Fruit fly (Drosophila melanogaster) whole organism, embryonic: Measurements from ENCODE around the gene spn-B.

Source experiments
- Bdp1 ChIP-seq: fragments of 200-800 bp; sonication (Bioruptor generic); optimal IDR thresholded peaks from 3 replicates; lab custom pipeline; 2016; ENCODE audit warnings: missing biosample characterization, missing genetic modification characterization
- CG10366 ChIP-seq: fragments of 200-800 bp; sonication (Bioruptor generic); IDR thresholded peaks from 2 replicates; pipeline ENCODE4 v1.3.6; 2022; ENCODE audit warnings: missing biosample characterization, missing genetic modification characterization
- CG10462 ChIP-seq: fragments of 200-800 bp; sonication (Bioruptor generic); optimal IDR thresholded peaks from 2 replicates; lab custom pipeline; 2016; ENCODE audit warnings: missing biosample characterization, missing genetic modification characterization
- CG12659 ChIP-seq: fragments of 200-800 bp; sonication (Bioruptor generic); optimal IDR thresholded peaks from 3 replicates; lab custom pipeline; 2017; ENCODE audit warnings: mild to moderate bottlenecking, missing biosample characterization, missing genetic modification reagents, missing genetic modification characterization
- CG13296 ChIP-seq: fragments of 200-800 bp; sonication (Bioruptor generic); optimal IDR thresholded peaks from 3 replicates; lab custom pipeline; 2018; ENCODE audit warnings: missing biosample characterization, mild to moderate bottlenecking, missing genetic modification characterization
- CG13624 ChIP-seq: fragments of 200-800 bp; sonication (Bioruptor generic); optimal IDR thresholded peaks from 2 replicates; lab custom pipeline; 2016; ENCODE audit warnings: missing biosample characterization, missing genetic modification characterization
- CG14441 ChIP-seq: fragments of 200-800 bp; sonication (Bioruptor generic); IDR thresholded peaks from 2 replicates; pipeline ENCODE4 v1.3.6; 2022; ENCODE audit warnings: missing biosample characterization, missing genetic modification characterization
- CG16863 ChIP-seq: fragments of 200-800 bp; sonication (Bioruptor generic); optimal IDR thresholded peaks from 3 replicates; lab custom pipeline; 2016; ENCODE audit warnings: missing biosample characterization, missing genetic modification characterization
- CG17361 ChIP-seq: fragments of 200-800 bp; sonication (Bioruptor generic); IDR thresholded peaks from 3 replicates; pipeline ENCODE4 v1.3.6; 2022; ENCODE audit warnings: missing biosample characterization, missing genetic modification characterization
- CG17385 ChIP-seq: fragments of 200-800 bp; sonication (Bioruptor generic); optimal IDR thresholded peaks from 3 replicates; lab custom pipeline; 2018; ENCODE audit warnings: missing biosample characterization, mild to moderate bottlenecking, missing genetic modification characterization
- CG31365 ChIP-seq: fragments of 200-800 bp; sonication (Bioruptor generic); optimal IDR thresholded peaks from 2 replicates; lab custom pipeline; 2018; ENCODE audit warnings: missing biosample characterization, mild to moderate bottlenecking, missing genetic modification characterization
- CG3163 ChIP-seq: fragments of 200-800 bp; sonication (Bioruptor generic); optimal IDR thresholded peaks from 3 replicates; lab custom pipeline; 2016; ENCODE audit warnings: missing biosample characterization, missing genetic modification characterization
- CG34422 ChIP-seq: fragments of 200-800 bp; sonication (Bioruptor generic); IDR thresholded peaks from 3 replicates; pipeline ENCODE4 v1.3.6; 2022; ENCODE audit warnings: missing biosample characterization, missing genetic modification characterization
- CG3838 ChIP-seq: fragments of 200-800 bp; sonication (Bioruptor generic); optimal IDR thresholded peaks from 3 replicates; lab custom pipeline; 2016; ENCODE audit warnings: missing biosample characterization, missing genetic modification characterization
- CG4617 ChIP-seq: fragments of 200-800 bp; sonication (Bioruptor generic); optimal IDR thresholded peaks from 3 replicates; lab custom pipeline; 2016; ENCODE audit warnings: missing biosample characterization, missing genetic modification characterization, borderline replicate concordance
- CG4707 ChIP-seq: fragments of 200-800 bp; sonication (Bioruptor generic); optimal IDR thresholded peaks from 2 replicates; lab custom pipeline; 2018; ENCODE audit warnings: missing biosample characterization, mild to moderate bottlenecking, missing genetic modification characterization, moderate library complexity
- CG4854 ChIP-seq: fragments of 200-800 bp; sonication (Bioruptor generic); optimal IDR thresholded peaks from 2 replicates; lab custom pipeline; 2016; ENCODE audit warnings: missing biosample characterization, missing genetic modification characterization, inconsistent platforms
- CG6791 ChIP-seq: fragments of 200-800 bp; sonication (Bioruptor generic); IDR thresholded peaks from 3 replicates; pipeline ENCODE4 v1.3.6; 2022; ENCODE audit warnings: missing biosample characterization, missing genetic modification characterization; ENCODE audit not compliant: partially characterized antibody
- CG8089 ChIP-seq: fragments of 200-800 bp; sonication (Bioruptor generic); optimal IDR thresholded peaks from 3 replicates; lab custom pipeline; 2016; ENCODE audit warnings: missing biosample characterization, missing genetic modification characterization
- CG8290 ChIP-seq, 3 experiments: fragments of 200-800 bp; sonication (Bioruptor generic); optimal IDR thresholded peaks; 2 replicates each; lab custom pipeline; 2016 to 2019; ENCODE audit warnings: missing biosample characterization in 3 of 3, missing genetic modification characterization in 3 of 3, mild to moderate bottlenecking in 2 of 3, moderate library complexity in 1 of 3
- CG8924 ChIP-seq: fragments of 200-800 bp; optimal IDR thresholded peaks from 3 replicates; lab custom pipeline; 2019; ENCODE audit warnings: missing biosample characterization, mild to moderate bottlenecking, missing genetic modification characterization, moderate library complexity
- CG9727 ChIP-seq: fragments of 200-800 bp; sonication (Bioruptor generic); optimal IDR thresholded peaks from 3 replicates; lab custom pipeline; 2017; ENCODE audit warnings: missing biosample characterization, mild to moderate bottlenecking, missing genetic modification characterization
- CG9932 ChIP-seq: fragments of 200-800 bp; sonication (Bioruptor generic); IDR thresholded peaks from 2 replicates; pipeline ENCODE4 v1.3.6; 2022; ENCODE audit warnings: missing biosample characterization, missing genetic modification characterization
- CTCF ChIP-seq: fragments of 200-800 bp; sonication (Bioruptor generic); optimal IDR thresholded peaks from 2 replicates; lab custom pipeline; 2017; ENCODE audit warnings: missing biosample characterization, mild to moderate bottlenecking, missing genetic modification characterization, moderate library complexity
- Dfd ChIP-seq, 2 experiments: fragments of >200 bp; optimal IDR thresholded peaks; 2 replicates each; lab custom pipeline; 2017; ENCODE audit warnings: missing biosample characterization in 2 of 2, missing genetic modification characterization in 2 of 2
- Drgx ChIP-seq: fragments of 200-800 bp; sonication (Bioruptor generic); IDR thresholded peaks from 2 replicates; pipeline ENCODE4 v1.3.6; 2022; ENCODE audit warnings: missing biosample characterization, missing genetic modification characterization
- Hr3 ChIP-seq: fragments of 200-800 bp; sonication (Bioruptor generic); optimal IDR thresholded peaks from 3 replicates; lab custom pipeline; 2016; ENCODE audit warnings: missing biosample characterization, missing genetic modification characterization
- NK7.1 ChIP-seq: fragments of 200-800 bp; sonication (Bioruptor generic); optimal IDR thresholded peaks from 3 replicates; lab custom pipeline; 2016; ENCODE audit warnings: missing biosample characterization, missing genetic modification characterization
- Nf-YA ChIP-seq: fragments of 200-800 bp; sonication (Bioruptor generic); IDR thresholded peaks from 2 replicates; pipeline ENCODE4 v1.3.6; 2022; ENCODE audit warnings: missing biosample characterization, missing genetic modification characterization
- Trl ChIP-seq, 3 experiments: fragments of >200 bp in 2 of 3; fragments of 200-800 bp in 1 of 3; sonication (Bioruptor generic) in 1 of 3; optimal IDR thresholded peaks; 2 replicates in 1 of 3; 3 replicates in 2 of 3; lab custom pipeline; 2016 to 2017; ENCODE audit warnings: missing biosample characterization in 1 of 3, missing genetic modification characterization in 1 of 3
- ase ChIP-seq: fragments of 200-800 bp; sonication (Bioruptor generic); IDR thresholded peaks from 3 replicates; pipeline ENCODE4 v1.3.6; 2022; ENCODE audit warnings: missing biosample characterization, missing genetic modification characterization
- ash1 ChIP-seq: fragments of 200-800 bp; sonication (Bioruptor generic); optimal IDR thresholded peaks from 2 replicates; lab custom pipeline; 2018; ENCODE audit warnings: missing biosample characterization, mild to moderate bottlenecking, missing genetic modification characterization
- caup ChIP-seq: fragments of 200-800 bp; sonication (Bioruptor generic); optimal IDR thresholded peaks from 3 replicates; lab custom pipeline; 2017; ENCODE audit warnings: missing biosample characterization, mild to moderate bottlenecking, missing genetic modification characterization, moderate library complexity; ENCODE audit not compliant: severe bottlenecking
- ci ChIP-seq: fragments of 200-800 bp; sonication (Bioruptor generic); IDR thresholded peaks from 3 replicates; pipeline ENCODE4 v1.3.6; 2022; ENCODE audit warnings: missing biosample characterization, missing genetic modification characterization
- dati ChIP-seq: fragments of 200-800 bp; sonication (Bioruptor generic); IDR thresholded peaks from 2 replicates; pipeline ENCODE4 v1.3.6; 2022; ENCODE audit warnings: missing biosample characterization, missing genetic modification characterization
- dmrt99B ChIP-seq: fragments of 200-800 bp; sonication (Bioruptor generic); optimal IDR thresholded peaks from 2 replicates; lab custom pipeline; 2018; ENCODE audit warnings: missing biosample characterization, mild to moderate bottlenecking, missing genetic modification characterization, moderate library complexity
- dpn ChIP-seq, 2 experiments: fragments of 200-800 bp; sonication (Bioruptor generic); optimal IDR thresholded peaks; 3 replicates each; lab custom pipeline; 2016; ENCODE audit warnings: missing biosample characterization in 2 of 2, missing genetic modification characterization in 2 of 2
- gsb-n ChIP-seq: fragments of 200-800 bp; sonication (Bioruptor generic); optimal IDR thresholded peaks from 3 replicates; lab custom pipeline; 2018; ENCODE audit warnings: missing biosample characterization, mild to moderate bottlenecking, missing genetic modification characterization
- lola ChIP-seq, 3 experiments: fragments of >200 bp in 2 of 3; fragments of 200-800 bp in 1 of 3; sonication (Bioruptor generic) in 1 of 3; optimal IDR thresholded peaks; 2 replicates each; lab custom pipeline; 2017 to 2019; ENCODE audit warnings: missing biosample characterization in 3 of 3, missing genetic modification characterization in 3 of 3, mild to moderate bottlenecking in 1 of 3, moderate library complexity in 1 of 3
- mld ChIP-seq: fragments of 200-800 bp; sonication (Bioruptor generic); IDR thresholded peaks from 3 replicates; pipeline ENCODE4 v1.3.6; 2022; ENCODE audit warnings: missing biosample characterization, missing genetic modification characterization; ENCODE audit not compliant: partially characterized antibody
- nau ChIP-seq: fragments of 200-800 bp; sonication (Bioruptor generic); optimal IDR thresholded peaks from 3 replicates; lab custom pipeline; 2017; ENCODE audit warnings: missing biosample characterization, mild to moderate bottlenecking, missing genetic modification characterization, missing genetic modification reagents
- oc ChIP-seq: fragments of 200-800 bp; sonication (Bioruptor generic); optimal IDR thresholded peaks from 2 replicates; lab custom pipeline; 2018; ENCODE audit warnings: missing biosample characterization, mild to moderate bottlenecking, missing genetic modification characterization, moderate library complexity
- pum ChIP-seq: fragments of 200-800 bp; sonication (Bioruptor generic); optimal IDR thresholded peaks from 2 replicates; lab custom pipeline; 2016; ENCODE audit warnings: missing biosample characterization, missing genetic modification characterization
- row ChIP-seq: fragments of 200-800 bp; sonication (Bioruptor generic); IDR thresholded peaks from 3 replicates; pipeline ENCODE4 v1.3.6; 2022; ENCODE audit warnings: missing biosample characterization, missing genetic modification characterization
- run ChIP-seq: fragments of 200-800 bp; sonication (Bioruptor generic); optimal IDR thresholded peaks from 3 replicates; lab custom pipeline; 2018; ENCODE audit warnings: missing biosample characterization, mild to moderate bottlenecking, missing genetic modification characterization
- seq ChIP-seq: fragments of 200-800 bp; sonication (Bioruptor generic); IDR thresholded peaks from 2 replicates; pipeline ENCODE4 v1.3.6; 2022; ENCODE audit warnings: missing biosample characterization, missing genetic modification characterization
- tio ChIP-seq: fragments of 200-800 bp; sonication (Bioruptor generic); optimal IDR thresholded peaks from 2 replicates; lab custom pipeline; 2017; ENCODE audit warnings: missing biosample characterization, missing genetic modification characterization, inconsistent platforms
- tna ChIP-seq: fragments of 200-800 bp; sonication (Bioruptor generic); IDR thresholded peaks from 2 replicates; pipeline ENCODE4 v1.3.6; 2022; ENCODE audit warnings: missing biosample characterization, missing genetic modification characterization; ENCODE audit not compliant: partially characterized antibody

Gene spn-B

DNA sequence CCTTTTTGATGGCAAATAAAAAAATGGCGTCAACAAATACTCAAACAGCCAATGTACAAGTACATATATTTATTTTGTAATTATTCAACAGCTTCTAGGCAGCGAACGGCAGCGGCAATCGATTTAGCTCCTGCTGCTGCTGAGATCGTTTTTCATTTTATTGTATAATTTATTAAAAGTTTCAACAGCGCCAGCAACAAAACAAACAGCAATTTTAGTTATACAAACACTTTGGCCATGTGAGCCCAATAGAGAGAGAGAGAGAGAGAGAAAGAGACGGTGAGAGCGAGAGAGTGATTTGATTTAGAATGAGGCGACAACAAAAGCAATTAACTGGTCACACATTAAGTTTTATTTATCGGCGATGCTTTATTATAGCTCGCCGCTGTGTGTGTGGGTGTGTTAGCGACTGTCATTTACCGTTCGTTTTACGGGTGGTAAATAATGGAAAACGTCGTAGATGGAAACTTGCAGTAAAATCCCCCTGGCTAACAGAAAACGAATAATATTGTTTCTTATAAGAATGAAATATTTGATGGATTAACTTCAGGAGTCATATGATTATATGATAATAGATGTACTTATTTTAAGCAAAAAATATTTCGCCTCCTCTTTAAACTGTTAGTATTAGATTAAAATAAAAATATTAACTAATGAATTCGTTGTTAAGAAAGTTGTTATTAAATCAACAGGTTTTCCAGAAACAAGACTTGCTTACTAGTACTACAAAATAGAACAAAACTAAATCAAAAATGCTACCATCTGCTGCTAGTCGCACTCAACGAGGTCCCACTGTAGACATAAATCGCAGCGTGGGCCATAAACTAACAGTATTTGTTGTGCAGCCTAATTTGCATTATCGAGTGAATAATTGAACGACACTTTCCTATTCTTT lies 42.5 kb upstream of the spn-B start (continued):
- TF ChIP-seq row (GFP tag; lab: Robert Waterston, UW): no peak
- TF ChIP-seq seq: no peak
- no peak for TF ChIP-seq CG4617 (GFP tag; lab: Kevin White, UChicago)
- no peak for TF ChIP-seq CG9932 (GFP tag; lab: Robert Waterston, UW)
- TF ChIP-seq tna (GFP tag; lab: Robert Waterston, UW): no peak
- TF ChIP-seq CG12659 (GFP tag; lab: Kevin White, UChicago): peak; percentile 13
- no peak for TF ChIP-seq CG3163 (GFP tag; lab: Kevin White, UChicago)
- TF ChIP-seq CG13624 (GFP tag; lab: Kevin White, UChicago): no peak
- TF ChIP-seq ase (GFP tag; lab: Robert Waterston, UW): no peak
- TF ChIP-seq CG4854 (GFP tag; lab: Kevin White, UChicago): no peak
- TF ChIP-seq CG14441 (GFP tag; lab: Robert Waterston, UW): no peak
- TF ChIP-seq dmrt99B: peak; percentile 31
- no peak for TF ChIP-seq pum
- TF ChIP-seq dpn (GFP tag; optimal IDR thresholded peaks at IDR 0.05; lab: Kevin White, UChicago): peak in 1 of 2 experiments; percentile 5
- TF ChIP-seq CG10462: no peak
- TF ChIP-seq lola (GFP tag; optimal IDR thresholded peaks at IDR 0.05; lab: Kevin White, UChicago): no peak
- peak; percentile 19 for TF ChIP-seq gsb-n (tag; lab: Kevin White, UChicago)
- TF ChIP-seq CG17385 (GFP tag; lab: Kevin White, UChicago): no peak
- no peak for TF ChIP-seq mld (GFP tag; lab: Robert Waterston, UW)
- TF ChIP-seq ash1 (GFP tag; lab: Kevin White, UChicago): no peak
- TF ChIP-seq CG8924 (tag; lab: Kevin White, UChicago): no peak
- TF ChIP-seq nau (GFP tag; lab: Kevin White, UChicago): no peak
- no peak for TF ChIP-seq CG17361 (GFP tag; lab: Robert Waterston, UW)
- no peak for TF ChIP-seq oc (tag; lab: Kevin White, UChicago)
- TF ChIP-seq CG8290 (GFP tag; optimal IDR thresholded peaks at IDR 0.05; lab: Kevin White, UChicago): no peak
- no peak for TF ChIP-seq CG8290 (tag; optimal IDR thresholded peaks at IDR 0.05; lab: Kevin White, UChicago)
- TF ChIP-seq CTCF (GFP tag; lab: Kevin White, UChicago): no peak
- TF ChIP-seq CG9727 (GFP tag; lab: Kevin White, UChicago): no peak
- no peak for TF ChIP-seq dati (GFP tag; lab: Robert Waterston, UW)
- no peak for TF ChIP-seq Drgx (GFP tag; lab: Robert Waterston, UW)
- peak; percentile 34 for TF ChIP-seq tio (GFP tag; lab: Kevin White, UChicago)
- TF ChIP-seq Nf-YA (GFP tag; lab: Robert Waterston, UW): no peak
- peak; percentile 42 for TF ChIP-seq caup (GFP tag; lab: Kevin White, UChicago)
- no peak for TF ChIP-seq run
- TF ChIP-seq Trl (optimal IDR thresholded peaks at IDR 0.05; lab: Kevin White, UChicago): peak; percentile 71 to 92
- TF ChIP-seq Trl (GFP tag; optimal IDR thresholded peaks at IDR 0.05; lab: Kevin White, UChicago): no peak
- TF ChIP-seq NK7.1 (GFP tag; lab: Kevin White, UChicago): no peak
- peak; percentile 6 for TF ChIP-seq CG3838 (GFP tag; lab: Kevin White, UChicago)
- TF ChIP-seq CG4707 (GFP tag; lab: Kevin White, UChicago): no peak
- no peak for TF ChIP-seq CG13296
- no peak for TF ChIP-seq CG8089
- TF ChIP-seq CG34422 (GFP tag; lab: Robert Waterston, UW): no peak
- peak; percentile 33 for TF ChIP-seq Hr3 (GFP tag; lab: Kevin White, UChicago)
- TF ChIP-seq CG31365: no peak
- TF ChIP-seq CG10366 (GFP tag; lab: Robert Waterston, UW): no peak
- no peak for TF ChIP-seq CG16863 (GFP tag; lab: Kevin White, UChicago)
- TF ChIP-seq CG6791 (GFP tag; lab: Robert Waterston, UW): no peak
- TF ChIP-seq Bdp1: no peak
- no peak for TF ChIP-seq Dfd (GFP tag; optimal IDR thresholded peaks at IDR 0.05; lab: Kevin White, UChicago)
- no peak for TF ChIP-seq ci (GFP tag; lab: Robert Waterston, UW)
